Worm (Caenorhabditis elegans): ENCODE measurements around the gene cyn-1.

DNA sequence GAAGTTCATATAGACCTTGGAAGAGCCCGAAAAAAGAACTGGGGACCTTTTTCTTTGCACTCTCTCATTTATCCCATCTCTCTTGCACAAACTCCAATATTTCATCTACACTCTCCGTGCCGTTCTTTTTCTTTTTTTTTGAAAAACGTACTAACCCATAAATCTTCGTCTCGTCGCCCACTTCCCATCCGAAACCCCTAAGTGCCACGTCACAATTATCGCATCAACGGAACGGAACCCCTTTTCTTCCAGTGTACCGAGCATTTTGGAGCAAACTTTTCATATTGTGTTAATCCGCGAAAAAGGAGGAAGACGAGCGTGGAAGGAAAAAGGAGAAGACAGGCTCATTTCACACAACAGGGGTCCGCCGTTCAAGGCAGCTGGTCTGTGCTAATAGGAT, 13.5 kb downstream of the cyn-1 start:
- TF ChIP-seq flt-1 (GFP tag; IDR thresholded peaks at IDR 0.05) (no peak), ama-1 (optimal IDR thresholded peaks at IDR 0.05) (no peak), scrt-1 (GFP tag; IDR thresholded peaks at IDR 0.05) (no peak)

All from whole organism, early embryonic.